Worm (Caenorhabditis elegans) whole organism, midembryonic: Measurements from ENCODE around the gene pah-1.

ENCODE experiments used
- T22C8.4 ChIP-seq: fragments of 200-800 bp; sonication (Bioruptor generic); IDR thresholded peaks from 2 replicates; pipeline ENCODE4 v1.3.6; 2022; ENCODE audit warnings: missing genetic modification characterization, missing compliant biosample characterization
- cog-1 ChIP-seq: sonication (generic microtip); optimal IDR thresholded peaks from 2 replicates; lab custom pipeline; 2016; ENCODE audit warnings: missing genetic modification characterization, missing compliant biosample characterization
- flt-1 ChIP-seq: fragments of 200-800 bp; sonication (Bioruptor generic); IDR thresholded peaks from 2 replicates; pipeline ENCODE4 v1.3.6; 2022; ENCODE audit warnings: missing genetic modification characterization, missing compliant biosample characterization
- klf-2 ChIP-seq: fragments of 200-800 bp; sonication (Bioruptor generic); conservative IDR thresholded peaks from 2 replicates; pipeline ENCODE4 v1.3.6; 2022; ENCODE audit warnings: missing genetic modification reagents, missing genetic modification characterization, missing compliant biosample characterization
- med-1 ChIP-seq: sonication (generic microtip); optimal IDR thresholded peaks from 2 replicates; lab custom pipeline; 2017; ENCODE audit warnings: missing genetic modification characterization, mild to moderate bottlenecking, missing compliant biosample characterization, antibody characterized with exemption, missing genetic modification reagents; ENCODE audit not compliant: insufficient read depth
- ref-1 ChIP-seq: fragments of 200-800 bp; sonication (Bioruptor generic); conservative IDR thresholded peaks from 2 replicates; pipeline ENCODE4 v1.3.6; 2022; ENCODE audit warnings: missing genetic modification reagents, missing genetic modification characterization, missing compliant biosample characterization
- tab-1 ChIP-seq: fragments of 200-800 bp; sonication (Bioruptor generic); IDR thresholded peaks from 2 replicates; pipeline ENCODE4 v1.3.6; 2022; ENCODE audit warnings: missing genetic modification characterization, missing compliant biosample characterization
- ztf-23 ChIP-seq: fragments of 200-800 bp; sonication (Bioruptor generic); IDR thresholded peaks from 2 replicates; pipeline ENCODE4 v1.3.6; 2022; ENCODE audit warnings: missing genetic modification reagents, missing genetic modification characterization, missing compliant biosample characterization
- ztf-29 ChIP-seq: fragments of 200-800 bp; sonication (Bioruptor generic); IDR thresholded peaks from 2 replicates; pipeline ENCODE4 v1.3.6; 2022; ENCODE audit warnings: missing genetic modification reagents, missing genetic modification characterization, missing compliant biosample characterization

ce11 chrII:8795227-8795626, 28.4 kb upstream of the pah-1 start:
- TF ChIP-seq med-1 (GFP tag; lab: Kevin White, UChicago) (no peak), ref-1 (no peak), flt-1 (GFP tag; lab: Robert Waterston, UW) (no peak), T22C8.4 (no peak), ztf-23 (GFP tag; lab: Robert Waterston, UW) (no peak), cog-1 (no peak), ztf-29 (no peak), klf-2 (no peak), tab-1 (GFP tag; lab: Robert Waterston, UW) (no peak)
